Worm (Caenorhabditis elegans) whole organism, late embryonic: ENCODE measurements around the gene ZK816.3.

ENCODE experiments used
- F13H6.1 ChIP-seq: sonication (generic microtip); optimal IDR thresholded peaks from 2 replicates; lab custom pipeline; 2016; ENCODE audit warnings: missing genetic modification characterization, missing compliant biosample characterization
- K09A11.1 ChIP-seq: sonication (generic microtip); optimal IDR thresholded peaks from 2 replicates; lab custom pipeline; 2017; ENCODE audit warnings: antibody characterized with exemption, mild to moderate bottlenecking, missing genetic modification characterization, missing compliant biosample characterization; ENCODE audit not compliant: insufficient read depth
- ahr-1 ChIP-seq: sonication (generic microtip); optimal IDR thresholded peaks from 2 replicates; lab custom pipeline; 2016; ENCODE audit warnings: missing genetic modification characterization, missing compliant biosample characterization
- ama-1 ChIP-seq: fragments of 150-350 bp; optimal IDR thresholded peaks from 2 replicates; lab custom pipeline; 2014
- ceh-19 ChIP-seq: fragments of 200-800 bp; sonication (Bioruptor generic); optimal IDR thresholded peaks from 2 replicates; lab custom pipeline; 2018; ENCODE audit warnings: mild to moderate bottlenecking, missing genetic modification characterization, missing compliant biosample characterization
- ceh-24 ChIP-seq: sonication (generic microtip); optimal IDR thresholded peaks from 2 replicates; lab custom pipeline; 2016; ENCODE audit warnings: mild to moderate bottlenecking, missing genetic modification characterization, missing compliant biosample characterization
- ceh-30 ChIP-seq: fragments of 150-350 bp; optimal IDR thresholded peaks from 2 replicates; lab custom pipeline; 2014; ENCODE audit warnings: missing biosample characterization, missing genetic modification characterization
- ceh-31 ChIP-seq: sonication (generic microtip); optimal IDR thresholded peaks from 2 replicates; lab custom pipeline; 2016; ENCODE audit warnings: missing genetic modification characterization, missing compliant biosample characterization
- ceh-34 ChIP-seq: sonication (generic microtip); optimal IDR thresholded peaks from 2 replicates; lab custom pipeline; 2016; ENCODE audit warnings: mild to moderate bottlenecking, missing genetic modification characterization, missing compliant biosample characterization
- ceh-48 ChIP-seq: sonication (generic microtip); optimal IDR thresholded peaks from 2 replicates; lab custom pipeline; 2016; ENCODE audit warnings: missing genetic modification characterization, inconsistent platforms, missing compliant biosample characterization
- ceh-6 ChIP-seq: fragments of 200-800 bp; sonication (Bioruptor generic); optimal IDR thresholded peaks from 2 replicates; lab custom pipeline; 2018; ENCODE audit warnings: mild to moderate bottlenecking, missing genetic modification characterization, missing compliant biosample characterization
- ceh-9 ChIP-seq: sonication (generic microtip); optimal IDR thresholded peaks from 2 replicates; lab custom pipeline; 2016; ENCODE audit warnings: mild to moderate bottlenecking, missing genetic modification characterization, inconsistent platforms, missing compliant biosample characterization
- dve-1 ChIP-seq: sonication (generic microtip); optimal IDR thresholded peaks from 2 replicates; lab custom pipeline; 2017; ENCODE audit warnings: antibody characterized with exemption, mild to moderate bottlenecking, missing genetic modification characterization, missing compliant biosample characterization
- elt-2 ChIP-seq: sonication (generic microtip); optimal IDR thresholded peaks from 2 replicates; lab custom pipeline; 2016; ENCODE audit warnings: missing genetic modification reagents, missing genetic modification characterization, missing compliant biosample characterization
- eyg-1 ChIP-seq: sonication (generic microtip); optimal IDR thresholded peaks from 2 replicates; lab custom pipeline; 2016; ENCODE audit warnings: missing genotype, missing genetic modification characterization, missing compliant biosample characterization
- fkh-10 ChIP-seq: fragments of 150-350 bp; optimal IDR thresholded peaks from 2 replicates; lab custom pipeline; 2014; ENCODE audit warnings: missing biosample characterization, missing genetic modification reagents, missing genetic modification characterization
- gmeb-2 ChIP-seq: sonication (generic microtip); optimal IDR thresholded peaks from 2 replicates; lab custom pipeline; 2016; ENCODE audit warnings: missing genetic modification characterization, inconsistent platforms, missing compliant biosample characterization
- hlh-15 ChIP-seq: sonication (generic microtip); optimal IDR thresholded peaks from 2 replicates; lab custom pipeline; 2016; ENCODE audit warnings: missing genetic modification characterization, missing compliant biosample characterization
- hlh-30 ChIP-seq: sonication (generic microtip); optimal IDR thresholded peaks from 2 replicates; lab custom pipeline; 2017; ENCODE audit warnings: antibody characterized with exemption, missing genetic modification characterization, missing compliant biosample characterization; ENCODE audit not compliant: insufficient read depth
- lin-11 ChIP-seq: fragments of 200-800 bp; sonication (Bioruptor generic); optimal IDR thresholded peaks from 2 replicates; lab custom pipeline; 2018; ENCODE audit warnings: mild to moderate bottlenecking, missing genetic modification characterization, missing compliant biosample characterization
- madf-2 ChIP-seq: sonication (generic microtip); optimal IDR thresholded peaks from 2 replicates; lab custom pipeline; 2017; ENCODE audit warnings: missing genetic modification characterization, missing compliant biosample characterization
- nfya-1 ChIP-seq: sonication (generic microtip); optimal IDR thresholded peaks from 2 replicates; lab custom pipeline; 2017; ENCODE audit warnings: missing genetic modification characterization, mild to moderate bottlenecking, missing compliant biosample characterization, antibody characterized with exemption, moderate library complexity
- nhr-11 ChIP-seq: fragments of 150-350 bp; optimal IDR thresholded peaks from 2 replicates; lab custom pipeline; 2014; ENCODE audit warnings: missing biosample characterization, missing genetic modification characterization
- npax-4 ChIP-seq: sonication (generic microtip); optimal IDR thresholded peaks from 2 replicates; lab custom pipeline; 2016; ENCODE audit warnings: missing genetic modification characterization, missing compliant biosample characterization
- pag-3 ChIP-seq: sonication (generic microtip); optimal IDR thresholded peaks from 2 replicates; lab custom pipeline; 2016; ENCODE audit warnings: missing compliant biosample characterization, missing genetic modification characterization, borderline replicate concordance
- pax-1 ChIP-seq: fragments of 150-350 bp; optimal IDR thresholded peaks from 2 replicates; lab custom pipeline; 2014; ENCODE audit warnings: missing biosample characterization, missing genetic modification characterization
- pha-4 ChIP-seq: fragments of 150-350 bp; optimal IDR thresholded peaks from 2 replicates; lab custom pipeline; 2018; ENCODE audit warnings: missing biosample characterization, missing genetic modification reagents, missing genetic modification characterization
- pros-1 ChIP-seq: fragments of 150-350 bp; optimal IDR thresholded peaks from 2 replicates; lab custom pipeline; 2014; ENCODE audit warnings: missing biosample characterization, missing genetic modification reagents, missing genetic modification characterization
- ref-2 ChIP-seq: sonication (generic microtip); optimal IDR thresholded peaks from 2 replicates; lab custom pipeline; 2016; ENCODE audit warnings: missing genetic modification characterization, missing compliant biosample characterization
- rnt-1 ChIP-seq: sonication (generic microtip); optimal IDR thresholded peaks from 2 replicates; lab custom pipeline; 2016; ENCODE audit warnings: missing genetic modification characterization, missing compliant biosample characterization
- sox-2 ChIP-seq: fragments of 200-800 bp; sonication (Bioruptor generic); IDR thresholded peaks from 2 replicates; pipeline ENCODE4 v1.3.6; 2022; ENCODE audit warnings: missing genetic modification reagents, missing genetic modification characterization, missing compliant biosample characterization
- tbx-2 ChIP-seq: sonication (generic microtip); optimal IDR thresholded peaks from 2 replicates; lab custom pipeline; 2016; ENCODE audit warnings: missing genetic modification characterization, missing compliant biosample characterization
- ttx-3 ChIP-seq: sonication (generic microtip); optimal IDR thresholded peaks from 2 replicates; lab custom pipeline; 2016; ENCODE audit warnings: missing genetic modification reagents, missing genetic modification characterization, missing compliant biosample characterization
- unc-55 ChIP-seq: sonication (generic microtip); optimal IDR thresholded peaks from 2 replicates; lab custom pipeline; 2017; ENCODE audit warnings: missing biosample characterization, missing genetic modification reagents, missing genetic modification characterization
- zip-5 ChIP-seq: sonication (generic microtip); optimal IDR thresholded peaks from 2 replicates; lab custom pipeline; 2016; ENCODE audit warnings: missing genetic modification characterization, missing compliant biosample characterization
- ztf-16 ChIP-seq: sonication (generic microtip); optimal IDR thresholded peaks from 2 replicates; lab custom pipeline; 2017; ENCODE audit warnings: missing genetic modification characterization, missing compliant biosample characterization

The ZK816.3 gene

ce11 chrX:3379114-3379513 is 30.9 kb downstream of the ZK816.3 start, which contains the start of gene sorf-1 (continued):
- no peak for TF ChIP-seq hlh-30 (tag; lab: Kevin White, UChicago)
- TF ChIP-seq nfya-1 (tag; lab: Kevin White, UChicago) = no peak
- no peak for TF ChIP-seq pros-1
- TF ChIP-seq pag-3 (tag; lab: Kevin White, UChicago) = no peak
- TF ChIP-seq ttx-3 = no peak
- TF ChIP-seq ceh-48 = no peak
- TF ChIP-seq tbx-2 = peak; percentile 83
- TF ChIP-seq unc-55 (GFP tag; lab: Kevin White, UChicago) = no peak
- TF ChIP-seq npax-4 (tag; lab: Kevin White, UChicago) = no peak
- TF ChIP-seq, all 69 proteins: peak for 9

DNA sequence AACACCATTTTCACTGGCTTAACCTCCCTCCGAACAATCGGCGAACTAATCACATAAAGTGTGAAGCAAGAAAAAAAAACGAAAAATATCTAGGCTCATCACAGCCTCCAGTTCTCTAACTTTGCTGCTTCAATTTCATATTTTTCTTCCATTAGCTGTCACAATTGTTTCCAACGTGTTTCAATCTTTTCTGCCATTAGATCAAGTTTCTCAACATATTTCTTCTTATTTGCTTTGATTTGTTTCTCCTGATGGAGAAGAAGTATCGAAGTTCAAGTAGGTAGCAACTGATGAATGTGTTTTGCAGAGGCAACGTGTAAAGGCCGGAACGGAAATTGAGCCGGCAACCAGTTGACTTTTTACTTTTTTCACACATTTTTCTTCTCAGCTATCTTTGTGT is 32.0 kb downstream of the ZK816.3 start, which contains the start of gene ZK563.7:
TSS of gene ZK563.7 (plus strand) at position 301 of the 400 bp plus-strand sequence.
- no peak for TF ChIP-seq rnt-1 (tag; lab: Kevin White, UChicago)
- TF ChIP-seq ztf-16 (tag; lab: Kevin White, UChicago) = no peak
- TF ChIP-seq fkh-10 (GFP tag; lab: Kevin White, UChicago) = no peak
- TF ChIP-seq, all 69 proteins: peak for 0

DNA sequence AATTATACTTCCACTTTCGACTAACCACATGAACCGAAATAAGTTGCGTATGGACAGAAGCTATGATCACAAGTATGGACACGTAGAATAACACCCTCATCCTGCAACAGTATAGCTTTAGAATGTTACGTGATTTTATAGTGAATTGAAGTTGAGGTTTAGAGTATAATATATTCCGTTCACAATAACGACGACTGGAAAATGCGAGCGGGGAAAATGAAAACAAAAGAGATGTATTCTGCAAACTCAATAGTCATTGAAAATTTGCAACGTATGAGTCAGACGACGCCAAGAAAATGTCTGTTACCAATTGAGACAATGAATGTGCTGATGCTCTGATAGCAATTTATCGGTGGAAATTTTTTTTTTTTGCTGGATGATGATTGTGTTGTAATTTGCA is 37.2 kb downstream of the ZK816.3 start, which contains the start of gene acp-1:
TSS of gene acp-1 (minus strand) at position 101 of the 400 bp plus-strand sequence.
- no peak for TF ChIP-seq fkh-10 (GFP tag; lab: Kevin White, UChicago)
- TF ChIP-seq F13H6.1 (tag; lab: Kevin White, UChicago) = no peak
- no peak for TF ChIP-seq hlh-30 (tag; lab: Kevin White, UChicago)
- TF ChIP-seq rnt-1 (tag; lab: Kevin White, UChicago) = no peak
- no peak for TF ChIP-seq pax-1
- no peak for TF ChIP-seq ceh-34 (tag; lab: Kevin White, UChicago)
- TF ChIP-seq sox-2 = no peak
- no peak for TF ChIP-seq K09A11.1 (tag; lab: Kevin White, UChicago)
- no peak for TF ChIP-seq gmeb-2 (tag; lab: Kevin White, UChicago)
- no peak for TF ChIP-seq ceh-19 (GFP tag; lab: Kevin White, UChicago)
- TF ChIP-seq hlh-15 (tag; lab: Kevin White, UChicago) = no peak
- TF ChIP-seq ahr-1 (tag; lab: Kevin White, UChicago) = no peak
- TF ChIP-seq eyg-1 (tag; lab: Kevin White, UChicago) = no peak
- TF ChIP-seq nfya-1 (tag; lab: Kevin White, UChicago) = no peak

ce11 chrX:3393562-3393961 is 45.4 kb downstream of the ZK816.3 start, which contains the start of gene slcf-2:
TSS of gene slcf-2 (plus strand) at chrX:3393862.
- no peak for TF ChIP-seq rnt-1 (tag; lab: Kevin White, UChicago)
- TF ChIP-seq hlh-15 (tag; lab: Kevin White, UChicago) = no peak
- no peak for TF ChIP-seq pha-4 (tag; lab: Kevin White, UChicago)
- no peak for TF ChIP-seq zip-5 (tag; lab: Kevin White, UChicago)
- TF ChIP-seq ahr-1 (tag; lab: Kevin White, UChicago) = no peak
- no peak for TF ChIP-seq nhr-11 (tag; lab: Kevin White, UChicago)
- no peak for TF ChIP-seq ceh-31 (tag; lab: Kevin White, UChicago)
- no peak for TF ChIP-seq ceh-9 (tag; lab: Kevin White, UChicago)
- no peak for TF ChIP-seq npax-4 (tag; lab: Kevin White, UChicago)
- TF ChIP-seq ceh-19 (GFP tag; lab: Kevin White, UChicago) = no peak
- no peak for TF ChIP-seq K09A11.1 (tag; lab: Kevin White, UChicago)
- TF ChIP-seq ama-1 (lab: Kevin White, UChicago) = no peak
- TF ChIP-seq ceh-24 (tag; lab: Kevin White, UChicago) = no peak
- no peak for TF ChIP-seq dve-1 (tag; lab: Kevin White, UChicago)
- TF ChIP-seq ceh-30 (tag; lab: Kevin White, UChicago) = no peak

ce11 chrX:3396735-3397134 is 48.5 kb downstream of the ZK816.3 start:
- no peak for TF ChIP-seq lin-11 (tag; lab: Kevin White, UChicago)
- no peak for TF ChIP-seq rnt-1 (tag; lab: Kevin White, UChicago)
- no peak for TF ChIP-seq ceh-19 (GFP tag; lab: Kevin White, UChicago)
- TF ChIP-seq ceh-6 (GFP tag; lab: Kevin White, UChicago) = no peak
- TF ChIP-seq hlh-30 (tag; lab: Kevin White, UChicago) = no peak
- TF ChIP-seq pha-4 (tag; lab: Kevin White, UChicago) = no peak
- TF ChIP-seq elt-2 = no peak
- no peak for TF ChIP-seq ref-2 (tag; lab: Kevin White, UChicago)
- no peak for TF ChIP-seq fkh-10 (GFP tag; lab: Kevin White, UChicago)
- no peak for TF ChIP-seq dve-1 (tag; lab: Kevin White, UChicago)
- TF ChIP-seq madf-2 = no peak
- TF ChIP-seq, all 69 proteins: peak for 0
